Worm (Caenorhabditis elegans): Measurements from ENCODE around the gene srlf-2.

The srlf-2 gene

ce11 chrIV:8488043-8488442, 2.0 kb upstream of the srlf-2 start:
- TF ChIP-seq zag-1 (tag; optimal IDR thresholded peaks at IDR 0.05) (no peak), ceh-82 (tag; optimal IDR thresholded peaks at IDR 0.05) (no peak), egl-5 (tag; optimal IDR thresholded peaks at IDR 0.05) (no peak), lin-39 (tag; optimal IDR thresholded peaks at IDR 0.05) (no peak), pqm-1 (tag; optimal IDR thresholded peaks at IDR 0.05) (no peak), unc-62 (GFP tag; optimal IDR thresholded peaks at IDR 0.05) (no peak), nfya-1 (tag; optimal IDR thresholded peaks at IDR 0.05; ENCODE audit: insufficient read depth) (no peak), tbx-2 (tag; optimal IDR thresholded peaks at IDR 0.05) (no peak), ceh-9 (tag; optimal IDR thresholded peaks at IDR 0.05) (no peak), nhr-43 (tag; optimal IDR thresholded peaks at IDR 0.05; ENCODE audit: poor library complexity, severe bottlenecking) (no peak), skn-1 (tag; optimal IDR thresholded peaks at IDR 0.05) (no peak), R02D3.7 (tag; optimal IDR thresholded peaks at IDR 0.05) (no peak), nhr-237 (tag; optimal IDR thresholded peaks at IDR 0.05) (no peak), nhr-28 (tag; optimal IDR thresholded peaks at IDR 0.05) (no peak), ztf-11 (tag; optimal IDR thresholded peaks at IDR 0.05) (no peak)

DNA sequence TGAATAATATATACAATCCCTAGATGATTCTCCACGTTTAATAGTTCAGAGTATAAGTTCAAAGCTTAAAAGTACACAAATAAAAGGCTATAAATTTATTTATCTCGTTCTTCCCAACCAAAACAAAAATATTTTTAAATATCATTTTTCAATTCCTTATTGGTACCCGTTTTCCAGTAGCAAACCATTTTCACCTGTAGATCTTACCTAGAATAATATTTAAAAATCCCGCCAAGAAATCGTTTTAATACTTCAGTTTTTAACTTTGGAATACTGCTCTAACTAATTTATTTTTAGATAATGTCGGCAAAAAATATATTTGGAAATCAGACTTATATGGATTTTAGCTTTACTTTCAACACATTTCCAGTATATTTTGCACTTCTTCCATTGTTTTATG, 2.2 kb downstream of the srlf-2 start, which contains the start of gene sru-7:
Gene sru-7 (plus strand): TSS at position 301 of the 400 bp plus-strand sequence.
- TF ChIP-seq nhr-237 (tag; optimal IDR thresholded peaks at IDR 0.05) (no peak), snpc-4 (tag; optimal IDR thresholded peaks at IDR 0.05) (no peak), elt-2 (tag; optimal IDR thresholded peaks at IDR 0.05) (no peak), nhr-77 (tag; optimal IDR thresholded peaks at IDR 0.05) (no peak), ceh-9 (tag; optimal IDR thresholded peaks at IDR 0.05) (no peak), nhr-28 (tag; optimal IDR thresholded peaks at IDR 0.05) (no peak), nhr-12 (tag; optimal IDR thresholded peaks at IDR 0.05) (no peak), jun-1 (tag; optimal IDR thresholded peaks at IDR 0.05) (no peak), ceh-28 (tag; optimal IDR thresholded peaks at IDR 0.05) (no peak), hmg-11 (tag; optimal IDR thresholded peaks at IDR 0.05) (no peak), R02D3.7 (tag; optimal IDR thresholded peaks at IDR 0.05) (no peak), daf-12 (tag; optimal IDR thresholded peaks at IDR 0.05) (no peak), lin-39 (tag; optimal IDR thresholded peaks at IDR 0.05) (no peak)

ce11 chrIV:8496263-8496662, 6.2 kb downstream of the srlf-2 start, which contains the start of gene C28C12.12:
Gene C28C12.12, minus strand, starts transcription at chrIV:8496363.
- TF ChIP-seq nhr-11 (tag; optimal IDR thresholded peaks at IDR 0.05) (no peak), nfya-1 (tag; optimal IDR thresholded peaks at IDR 0.05; ENCODE audit: insufficient read depth) (no peak), eor-1 (tag; optimal IDR thresholded peaks at IDR 0.05) (no peak), nhr-25 (tag; optimal IDR thresholded peaks at IDR 0.05) (no peak), aly-2 (tag; optimal IDR thresholded peaks at IDR 0.05) (no peak), lin-15B (tag; optimal IDR thresholded peaks at IDR 0.05) (no peak), nhr-28 (tag; optimal IDR thresholded peaks at IDR 0.05) (no peak), unc-39 (tag; optimal IDR thresholded peaks at IDR 0.05) (no peak), hmg-11 (tag; optimal IDR thresholded peaks at IDR 0.05) (no peak), elt-3 (tag; optimal IDR thresholded peaks at IDR 0.05) (no peak)

ce11 chrIV:8498773-8499360, 8.9 kb downstream of the srlf-2 start, which contains the start of the genes acdh-13 and mesp-1:
Gene acdh-13, minus strand, starts transcription at chrIV:8498823.
Gene mesp-1, plus strand, starts transcription at chrIV:8499310.
- TF ChIP-seq jun-1 (tag; optimal IDR thresholded peaks at IDR 0.05) (no peak), unc-62 (GFP tag; optimal IDR thresholded peaks at IDR 0.05) (no peak), egl-27 (tag; optimal IDR thresholded peaks at IDR 0.05) (no peak), eor-1 (tag; optimal IDR thresholded peaks at IDR 0.05) (no peak), egl-5 (tag; optimal IDR thresholded peaks at IDR 0.05) (peak; percentile 11), skn-1 (tag; optimal IDR thresholded peaks at IDR 0.05) (no peak), pha-4 (tag; optimal IDR thresholded peaks at IDR 0.05) (peak; percentile 40), nfya-1 (tag; optimal IDR thresholded peaks at IDR 0.05; ENCODE audit: insufficient read depth) (peak; percentile 46), lin-15B (tag; optimal IDR thresholded peaks at IDR 0.05) (peak; percentile 43), elt-1 (tag; optimal IDR thresholded peaks at IDR 0.05) (no peak), nhr-23 (tag; optimal IDR thresholded peaks at IDR 0.05) (no peak), snpc-4 (tag; optimal IDR thresholded peaks at IDR 0.05) (peak; percentile 52), mdl-1 (tag; optimal IDR thresholded peaks at IDR 0.05) (no peak), nhr-43 (tag; optimal IDR thresholded peaks at IDR 0.05; ENCODE audit: poor library complexity, severe bottlenecking) (peak; percentile 47)
